Fruit fly (Drosophila melanogaster): Measurements from ENCODE around the gene CG13358.

The CG13358 gene

DNA sequence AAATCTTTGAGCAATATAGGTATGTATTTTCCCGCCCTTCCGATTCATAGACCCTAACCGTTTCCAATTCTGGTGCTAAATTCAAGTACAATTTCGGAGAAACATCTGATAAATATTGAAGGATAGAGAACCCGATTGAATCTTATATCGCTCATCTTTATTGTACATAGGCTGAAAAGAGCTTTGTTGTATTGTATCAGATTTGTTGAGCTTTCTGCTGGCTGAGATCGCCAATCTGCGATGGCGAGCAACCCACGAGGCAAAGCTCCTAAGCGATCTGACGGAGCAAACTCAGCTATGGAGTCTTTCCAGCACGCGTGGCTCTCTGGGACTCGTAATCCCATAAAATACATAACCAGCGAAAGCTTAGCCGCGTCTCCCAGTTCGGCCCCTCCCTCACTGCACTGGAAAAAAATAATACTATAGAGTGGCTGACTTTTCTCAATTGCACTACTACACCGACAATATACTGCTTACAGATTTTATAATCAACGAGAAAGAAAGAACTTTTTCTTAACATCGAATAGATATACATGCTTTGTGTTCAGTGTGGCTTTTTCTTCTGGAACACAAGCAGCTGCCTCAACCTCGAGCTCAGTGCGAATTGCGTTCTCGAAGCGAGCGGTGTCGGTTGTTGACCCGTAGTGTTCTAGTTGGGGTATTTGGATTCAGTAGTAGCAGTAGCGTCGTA, 48.9 kb downstream of the CG13358 start (continued):
- TF ChIP-seq Jra (GFP tag; optimal IDR thresholded peaks at IDR 0.05), result peak; percentile 59
- peak; percentile 74 for TF ChIP-seq CG32264 (GFP tag; optimal IDR thresholded peaks at IDR 0.05)
- TF ChIP-seq Dfd (GFP tag; optimal IDR thresholded peaks at IDR 0.05), result no peak
- TF ChIP-seq CG9705 (GFP tag; optimal IDR thresholded peaks at IDR 0.05), result no peak
- TF ChIP-seq dsf (GFP tag; optimal IDR thresholded peaks at IDR 0.05; ENCODE audit: borderline replicate concordance), result no peak
- TF ChIP-seq foxo (GFP tag; optimal IDR thresholded peaks at IDR 0.05), result peak; percentile 28 to 91

DNA sequence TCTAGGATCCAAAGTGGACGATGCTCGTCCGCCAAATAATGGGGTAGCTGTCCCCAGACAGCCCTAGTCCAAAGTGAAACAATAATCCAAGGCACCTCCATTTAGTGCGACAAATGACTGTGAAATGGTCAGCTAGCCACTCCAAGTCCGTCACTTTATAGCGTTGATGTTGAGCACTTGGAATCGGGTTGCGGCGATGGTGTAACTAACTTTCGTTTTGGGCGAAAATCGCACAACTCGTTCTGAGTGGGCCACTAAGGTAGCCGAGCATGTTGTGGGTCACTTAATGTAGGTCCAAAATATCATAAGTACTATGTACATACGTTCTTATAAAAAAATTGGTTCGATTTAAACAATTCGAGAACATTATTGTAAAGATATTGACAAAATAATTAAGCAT, 51.2 kb downstream of the CG13358 start, which contains the start of gene CG13361:
CG13361 (minus strand) TSS at position 101 of the 400 bp plus-strand sequence.
- TF ChIP-seq Myc (optimal IDR thresholded peaks at IDR 0.05) (no peak), Rel (GFP tag; optimal IDR thresholded peaks at IDR 0.05) (no peak), Rel (tag; optimal IDR thresholded peaks at IDR 0.05) (no peak), dsf (GFP tag; optimal IDR thresholded peaks at IDR 0.05; ENCODE audit: borderline replicate concordance) (no peak), sage (GFP tag; optimal IDR thresholded peaks at IDR 0.05) (no peak), CG32264 (GFP tag; optimal IDR thresholded peaks at IDR 0.05) (no peak), sv (GFP tag; optimal IDR thresholded peaks at IDR 0.05) (no peak), GATAd (GFP tag; optimal IDR thresholded peaks at IDR 0.05) (no peak), tai (GFP tag; optimal IDR thresholded peaks at IDR 0.05) (no peak), foxo (GFP tag; optimal IDR thresholded peaks at IDR 0.05) (no peak), usp (GFP tag; optimal IDR thresholded peaks at IDR 0.05) (no peak), jim (GFP tag; optimal IDR thresholded peaks at IDR 0.05) (no peak), dmrt93B (GFP tag; optimal IDR thresholded peaks at IDR 0.05) (no peak), rgr (GFP tag; optimal IDR thresholded peaks at IDR 0.05) (no peak), Sp1 (GFP tag; optimal IDR thresholded peaks at IDR 0.05) (no peak), Mio (GFP tag; optimal IDR thresholded peaks at IDR 0.05) (no peak), Dif (GFP tag; optimal IDR thresholded peaks at IDR 0.05; ENCODE audit: partially characterized antibody) (no peak), N (GFP tag; optimal IDR thresholded peaks at IDR 0.05) (no peak)

All from whole organism, wandering third instar larva.